Worm (Caenorhabditis elegans): Measurements from ENCODE around the gene ikke-1.

- TF ChIP-seq pha-4 (tag; optimal IDR thresholded peaks at IDR 0.05): no peak
- no peak for TF ChIP-seq ceh-6 (GFP tag; optimal IDR thresholded peaks at IDR 0.05)
- TF ChIP-seq dmd-4 (tag; optimal IDR thresholded peaks at IDR 0.05; ENCODE audit: borderline replicate concordance): no peak
- TF ChIP-seq F13H6.1 (tag; optimal IDR thresholded peaks at IDR 0.05): no peak
- TF ChIP-seq elt-2 (tag; optimal IDR thresholded peaks at IDR 0.05): no peak
- TF ChIP-seq hlh-8 (tag; optimal IDR thresholded peaks at IDR 0.05): no peak
- no peak for TF ChIP-seq K09A11.1 (tag; optimal IDR thresholded peaks at IDR 0.05; ENCODE audit: insufficient read depth)
- no peak for TF ChIP-seq K02D7.2 (tag; optimal IDR thresholded peaks at IDR 0.05)
- TF ChIP-seq lin-11 (tag; optimal IDR thresholded peaks at IDR 0.05): no peak
- no peak for TF ChIP-seq ahr-1 (tag; optimal IDR thresholded peaks at IDR 0.05)
- no peak for TF ChIP-seq T23F11.4 (GFP tag; optimal IDR thresholded peaks at IDR 0.05)
- TF ChIP-seq nhr-11 (tag; optimal IDR thresholded peaks at IDR 0.05): no peak
- no peak for TF ChIP-seq pqm-1 (tag; optimal IDR thresholded peaks at IDR 0.05)
- TF ChIP-seq madf-2 (tag; optimal IDR thresholded peaks at IDR 0.05): no peak
Measured at ce11 chrIII:9050600-9050999, at the start of gene ikke-1.
